Worm (Caenorhabditis elegans): ENCODE data around the gene F19G12.4.

The F19G12.4 gene

DNA sequence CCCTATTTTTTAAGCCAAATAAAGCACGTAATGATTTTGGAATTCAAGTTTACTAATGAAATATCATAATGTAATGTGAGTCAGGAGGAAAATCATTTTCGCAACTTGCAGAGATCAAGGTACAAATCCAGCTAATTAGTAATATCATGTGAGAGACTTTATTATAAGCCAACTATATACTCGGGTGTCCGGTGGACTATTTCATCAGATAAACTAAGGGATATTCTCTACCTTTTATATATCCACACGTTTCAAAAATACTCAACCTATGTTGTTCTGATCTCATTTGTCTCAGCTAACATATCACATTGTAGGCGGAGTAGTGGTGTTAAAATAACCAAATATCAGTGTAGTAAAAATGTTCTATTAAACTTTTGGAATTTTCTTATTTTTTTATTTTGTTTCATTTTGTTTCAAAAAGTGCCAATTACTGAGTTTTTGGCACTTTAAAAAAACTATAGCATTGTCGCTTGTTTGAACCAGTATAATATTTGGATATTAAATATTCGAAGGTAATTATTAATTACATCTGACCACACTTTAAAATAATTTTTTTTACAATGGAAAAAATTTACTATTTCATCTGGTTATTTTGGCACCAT, 27.6 kb upstream of the F19G12.4 start (continued):
- TF ChIP-seq B0261.1 (tag; optimal IDR thresholded peaks at IDR 0.05) (peak; percentile 47), ztf-25 (GFP tag; IDR thresholded peaks at IDR 0.05) (no peak), zim-3 (tag; optimal IDR thresholded peaks at IDR 0.05) (no peak), F23B12.7 (tag; optimal IDR thresholded peaks at IDR 0.05; ENCODE audit: insufficient read depth) (peak; percentile 86), nhr-27 (tag; optimal IDR thresholded peaks at IDR 0.05) (no peak), aptf-3 (GFP tag; IDR thresholded peaks at IDR 0.05) (no peak), ceh-79 (tag; optimal IDR thresholded peaks at IDR 0.05) (peak; percentile 48), egl-44 (GFP tag; IDR thresholded peaks at IDR 0.05) (0 out of 2 replicates have a peak, but pooled peaks have one; percentile 51), Y67H2A.10 (GFP tag; conservative IDR thresholded peaks at IDR 0.05) (no peak), tbp1 (GFP tag; optimal IDR thresholded peaks at IDR 0.05) (peak; percentile 70), rec-8 (tag; optimal IDR thresholded peaks at IDR 0.05) (peak in 1 of 2 experiments; percentile 43), ztf-22 (GFP tag; optimal IDR thresholded peaks at IDR 0.05) (no peak), nhr-80 (tag; optimal IDR thresholded peaks at IDR 0.05) (peak; percentile 66), repo-1 (tag; optimal IDR thresholded peaks at IDR 0.05) (peak; percentile 94), Y53G8AR.9 (GFP tag; conservative IDR thresholded peaks at IDR 0.05) (peak; percentile 90), lin-26 (GFP tag; IDR thresholded peaks at IDR 0.05) (0 out of 2 replicates have a peak, but pooled peaks have one; percentile 30), pha-4 (tag; optimal IDR thresholded peaks at IDR 0.05) (no peak), ceh-58 (GFP tag; IDR thresholded peaks at IDR 0.05) (no peak), F37B4.10 (GFP tag; IDR thresholded peaks at IDR 0.05) (0 out of 2 replicates have a peak, but pooled peaks have one; percentile 84), him-1 (tag; optimal IDR thresholded peaks at IDR 0.05) (no peak), mel-28 (tag; optimal IDR thresholded peaks at IDR 0.05; ENCODE audit: borderline replicate concordance) (no peak), T26A5.8 (tag; optimal IDR thresholded peaks at IDR 0.05) (no peak), snpc-1.3 (tag; optimal IDR thresholded peaks at IDR 0.05; ENCODE audit: insufficient read depth) (no peak), lir-1 (GFP tag; conservative IDR thresholded peaks at IDR 0.05) (no peak), mxl-1 (tag; optimal IDR thresholded peaks at IDR 0.05) (no peak), F22D6.2 (tag; optimal IDR thresholded peaks at IDR 0.05) (peak; percentile 92), ztf-18 (tag; optimal IDR thresholded peaks at IDR 0.05) (peak; percentile 7), madf-8 (GFP tag; conservative IDR thresholded peaks at IDR 0.05) (no peak), rpc-1 (optimal IDR thresholded peaks at IDR 0.05) (no peak), rpc-1 (tag; optimal IDR thresholded peaks at IDR 0.05) (no peak), hmg-20 (GFP tag; IDR thresholded peaks at IDR 0.05) (peak; percentile 90), madf-6 (GFP tag; IDR thresholded peaks at IDR 0.05) (no peak), pbrm-1 (GFP tag; IDR thresholded peaks at IDR 0.05) (peak; percentile 84), attf-6 (GFP tag; IDR thresholded peaks at IDR 0.05) (no peak), ztf-6 (GFP tag; IDR thresholded peaks at IDR 0.05) (no peak), attf-3 (GFP tag; conservative IDR thresholded peaks at IDR 0.05) (no peak), bed-1 (GFP tag; IDR thresholded peaks at IDR 0.05) (no peak), F49E8.2 (tag; optimal IDR thresholded peaks at IDR 0.05; ENCODE audit: insufficient read depth) (no peak), tbx-9 (tag; optimal IDR thresholded peaks at IDR 0.05; ENCODE audit: borderline replicate concordance) (no peak), F10E7.11 (tag; optimal IDR thresholded peaks at IDR 0.05) (peak; percentile 71), C06A6.2 (GFP tag; conservative IDR thresholded peaks at IDR 0.05) (peak; percentile 87), B0336.3 (GFP tag; IDR thresholded peaks at IDR 0.05) (peak; percentile 95), sea-2 (GFP tag; IDR thresholded peaks at IDR 0.05) (no peak), ZK185.1 (tag; optimal IDR thresholded peaks at IDR 0.05; ENCODE audit: poor library complexity, severe bottlenecking) (peak; percentile 98), hsf-1 (GFP tag; IDR thresholded peaks at IDR 0.05) (no peak), mes-4 (tag; optimal IDR thresholded peaks at IDR 0.05) (no peak), somi-1 (GFP tag; optimal IDR thresholded peaks at IDR 0.05) (peak; percentile 66), ama-1 (optimal IDR thresholded peaks at IDR 0.05) (no peak), ama-1 (GFP tag; optimal IDR thresholded peaks at IDR 0.05) (no peak)
